Fruit fly (Drosophila melanogaster): Measurements from ENCODE around the gene CecA2.
A peak's percentile ranks its signal among the peaks of the same experiment; 100 is the strongest.

CecA2 gene

DNA sequence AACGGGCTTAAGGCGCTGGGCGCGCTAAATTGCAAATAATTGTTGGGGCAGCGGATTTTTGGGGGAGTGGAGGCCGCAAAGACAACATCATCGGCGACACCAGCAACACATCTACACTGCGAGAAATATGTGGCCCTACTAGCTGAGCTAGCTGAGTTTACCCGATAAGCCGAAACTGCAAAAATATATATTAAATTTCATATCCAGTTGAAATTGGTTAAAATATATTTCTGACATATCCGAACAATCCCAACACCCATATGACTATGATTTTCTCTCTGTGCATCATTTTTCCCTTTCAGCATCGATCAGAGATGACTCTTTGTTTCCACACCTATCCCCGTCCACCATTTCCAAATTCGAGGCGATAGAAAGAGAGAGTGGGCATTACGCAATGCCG lies 22.1 kb upstream of the CecA2 start (continued):
- TF ChIP-seq ind (GFP tag; optimal IDR thresholded peaks at IDR 0.05) (peak; percentile 78), crol (GFP tag; IDR thresholded peaks at IDR 0.05) (no peak), Fer3 (tag; optimal IDR thresholded peaks at IDR 0.05) (peak; percentile 76), Fer2 (tag; optimal IDR thresholded peaks at IDR 0.05) (peak; percentile 46), CG15479 (GFP tag; optimal IDR thresholded peaks at IDR 0.05) (no peak), CG10565 (GFP tag; optimal IDR thresholded peaks at IDR 0.05) (no peak), CG7745 (tag; optimal IDR thresholded peaks at IDR 0.05) (no peak), Gug (GFP tag; IDR thresholded peaks at IDR 0.05) (peak; percentile 78), slbo (GFP tag; IDR thresholded peaks at IDR 0.05) (peak; percentile 83), Hr3 (GFP tag; optimal IDR thresholded peaks at IDR 0.05) (peak; percentile 53), CG15011 (GFP tag; optimal IDR thresholded peaks at IDR 0.05) (peak; percentile 18), yki (optimal IDR thresholded peaks at IDR 0.05) (no peak), CG7963 (GFP tag; IDR thresholded peaks at IDR 0.05; ENCODE audit: partially characterized antibody) (no peak), CG30431 (GFP tag; optimal IDR thresholded peaks at IDR 0.05) (peak; percentile 64), ash1 (GFP tag; optimal IDR thresholded peaks at IDR 0.05) (no peak), Sox102F (GFP tag; optimal IDR thresholded peaks at IDR 0.05) (peak; percentile 83), CG9797 (GFP tag; optimal IDR thresholded peaks at IDR 0.05) (no peak), CG7839 (tag; optimal IDR thresholded peaks at IDR 0.05) (peak; percentile 77), caup (GFP tag; optimal IDR thresholded peaks at IDR 0.05; ENCODE audit: severe bottlenecking) (peak; percentile 56), wor (GFP tag; IDR thresholded peaks at IDR 0.05) (peak; percentile 64; the same call in 1 of the 2 replicates), CG2712 (tag; optimal IDR thresholded peaks at IDR 0.05) (peak; percentile 79), Eip74EF (GFP tag; optimal IDR thresholded peaks at IDR 0.05) (peak in 1 of 2 experiments; percentile 63), toy (GFP tag; IDR thresholded peaks at IDR 0.05) (no peak), hbn (GFP tag; IDR thresholded peaks at IDR 0.05; ENCODE audit: partially characterized antibody) (no peak), Nf-YB (GFP tag; optimal IDR thresholded peaks at IDR 0.05) (peak; percentile 10), amos (GFP tag; IDR thresholded peaks at IDR 0.05; ENCODE audit: partially characterized antibody) (no peak), CG12155 (GFP tag; optimal IDR thresholded peaks at IDR 0.05) (peak; percentile 54), CG8281 (tag; optimal IDR thresholded peaks at IDR 0.05) (peak; percentile 33), lmd (GFP tag; IDR thresholded peaks at IDR 0.05) (peak; percentile 85), inv (GFP tag; IDR thresholded peaks at IDR 0.05; ENCODE audit: partially characterized antibody) (no peak), sens-2 (GFP tag; IDR thresholded peaks at IDR 0.05) (0 out of 2 replicates have a peak, but pooled peaks have one; percentile 27), dimm (GFP tag; IDR thresholded peaks at IDR 0.05) (peak; percentile 47; the same call in 1 of the 2 replicates), Hr51 (GFP tag; optimal IDR thresholded peaks at IDR 0.05) (peak; percentile 20 to 80), Ada2b (GFP tag; IDR thresholded peaks at IDR 0.05) (peak; percentile 87), CG10959 (GFP tag; IDR thresholded peaks at IDR 0.05) (0 out of 2 replicates have a peak, but pooled peaks have one; percentile 37), pan (optimal IDR thresholded peaks at IDR 0.05) (no peak), pan (GFP tag; optimal IDR thresholded peaks at IDR 0.05 in 1 of 2, IDR thresholded peaks at IDR 0.05 in 1 of 2) (peak in 1 of 2 experiments; percentile 87), CG7372 (GFP tag; IDR thresholded peaks at IDR 0.05) (peak; percentile 78), ham (GFP tag; IDR thresholded peaks at IDR 0.05) (no peak), CG8944 (GFP tag; optimal IDR thresholded peaks at IDR 0.05) (peak; percentile 11), CG11695 (GFP tag; IDR thresholded peaks at IDR 0.05) (peak; percentile 75; the same call in 2 of the 3 replicates), CG3281 (GFP tag; optimal IDR thresholded peaks at IDR 0.05) (peak; percentile 65), Myb (GFP tag; optimal IDR thresholded peaks at IDR 0.05) (no peak), dan (GFP tag; IDR thresholded peaks at IDR 0.05) (peak; percentile 50; the same call in 1 of the 2 replicates), al (GFP tag; IDR thresholded peaks at IDR 0.05) (peak; percentile 35; the same call in 1 of the 2 replicates), Med (GFP tag) (peak; percentile 95), en (GFP tag; optimal IDR thresholded peaks at IDR 0.05) (peak; percentile 22), insv (GFP tag; optimal IDR thresholded peaks at IDR 0.05) (no peak), CG31441 (GFP tag; IDR thresholded peaks at IDR 0.05) (peak; percentile 87), Lhr (GFP tag; optimal IDR thresholded peaks at IDR 0.05) (peak; percentile 19), Lim3 (GFP tag; IDR thresholded peaks at IDR 0.05) (no peak)

All from whole organism, embryonic.